Worm (Caenorhabditis elegans): ENCODE measurements around the gene gei-8.

ce11 chrIII:8163788-8164423 is 42.9 kb upstream of the gei-8 start, which contains the start of gene prp-8:
- peak; percentile 13 for TF ChIP-seq nhr-76 (tag; optimal IDR thresholded peaks at IDR 0.05)
- TF ChIP-seq egl-27 (tag; optimal IDR thresholded peaks at IDR 0.05), result no peak
- TF ChIP-seq mdl-1 (tag; optimal IDR thresholded peaks at IDR 0.05), result peak in 1 of 2 experiments; percentile 87
- TF ChIP-seq rnt-1 (tag; optimal IDR thresholded peaks at IDR 0.05), result peak; percentile 91
- peak; percentile 44 for TF ChIP-seq ceh-8 (GFP tag; optimal IDR thresholded peaks at IDR 0.05)

Measured in whole organism, L1 larva.